Fruit fly (Drosophila melanogaster) whole organism, embryonic: ENCODE measurements around the gene DIP2.
A peak's percentile ranks its signal among the peaks of the same experiment; 100 is the strongest.

Experiments used
- ATbp ChIP-seq: fragments of 200-800 bp; sonication (Bioruptor generic); optimal IDR thresholded peaks from 2 replicates; lab custom pipeline; 2017; ENCODE audit warnings: missing biosample characterization, mild to moderate bottlenecking, missing genetic modification characterization, missing genetic modification reagents
- Adf1 ChIP-seq: fragments of 200-800 bp; sonication (Bioruptor generic); IDR thresholded peaks from 2 replicates; pipeline ENCODE4 v1.3.6; 2022; ENCODE audit warnings: missing biosample characterization, missing genetic modification characterization
- B-H1 ChIP-seq: fragments of 200-800 bp; sonication (Bioruptor generic); IDR thresholded peaks from 3 replicates; pipeline ENCODE4 v1.3.6; 2022; ENCODE audit warnings: missing biosample characterization, missing genetic modification characterization
- Bgb ChIP-seq: fragments of 200-800 bp; sonication (Bioruptor generic); IDR thresholded peaks from 2 replicates; pipeline ENCODE4 v1.3.6; 2022; ENCODE audit warnings: missing biosample characterization, missing genetic modification characterization; ENCODE audit not compliant: partially characterized antibody
- CG1024 ChIP-seq: fragments of 200-800 bp; sonication (Bioruptor generic); IDR thresholded peaks from 2 replicates; pipeline ENCODE4 v1.3.6; 2022; ENCODE audit warnings: missing biosample characterization, missing genetic modification characterization
- CG10267 ChIP-seq: fragments of 200-800 bp; sonication (Bioruptor generic); optimal IDR thresholded peaks from 2 replicates; lab custom pipeline; 2018; ENCODE audit warnings: missing biosample characterization, mild to moderate bottlenecking, missing genetic modification characterization, moderate library complexity
- CG10274 ChIP-seq: fragments of 200-800 bp; sonication (Bioruptor generic); optimal IDR thresholded peaks from 3 replicates; lab custom pipeline; 2017; ENCODE audit warnings: missing biosample characterization, mild to moderate bottlenecking, missing genetic modification characterization
- CG13775 ChIP-seq: fragments of 200-800 bp; sonication (Bioruptor generic); optimal IDR thresholded peaks from 3 replicates; lab custom pipeline; 2017; ENCODE audit warnings: missing biosample characterization, mild to moderate bottlenecking, missing genetic modification characterization
- CG14050 ChIP-seq: fragments of 200-800 bp; sonication (Bioruptor generic); IDR thresholded peaks from 3 replicates; pipeline ENCODE4 v1.3.6; 2022; ENCODE audit warnings: missing biosample characterization, missing genetic modification characterization
- CG15011 ChIP-seq: fragments of 200-800 bp; sonication (Bioruptor generic); optimal IDR thresholded peaks from 3 replicates; lab custom pipeline; 2018; ENCODE audit warnings: missing biosample characterization, mild to moderate bottlenecking, missing genetic modification characterization
- CG16779 ChIP-seq: fragments of 200-800 bp; sonication (Bioruptor generic); IDR thresholded peaks from 2 replicates; pipeline ENCODE4 v1.3.6; 2022; ENCODE audit warnings: missing biosample characterization, missing genetic modification characterization
- CG17361 ChIP-seq: fragments of 200-800 bp; sonication (Bioruptor generic); IDR thresholded peaks from 3 replicates; pipeline ENCODE4 v1.3.6; 2022; ENCODE audit warnings: missing biosample characterization, missing genetic modification characterization
- CG17802 ChIP-seq: fragments of 200-800 bp; sonication (Bioruptor generic); optimal IDR thresholded peaks from 2 replicates; lab custom pipeline; 2018; ENCODE audit warnings: missing biosample characterization, mild to moderate bottlenecking, missing genetic modification characterization, moderate library complexity
- CG32767 ChIP-seq: fragments of 200-800 bp; sonication (Bioruptor generic); IDR thresholded peaks from 2 replicates; pipeline ENCODE4 v1.3.6; 2022; ENCODE audit warnings: missing biosample characterization, missing genetic modification characterization
- CG4854 ChIP-seq: fragments of 200-800 bp; sonication (Bioruptor generic); optimal IDR thresholded peaks from 2 replicates; lab custom pipeline; 2016; ENCODE audit warnings: missing biosample characterization, missing genetic modification characterization, inconsistent platforms
- CG6175 ChIP-seq: fragments of 200-800 bp; sonication (Bioruptor generic); IDR thresholded peaks from 3 replicates; pipeline ENCODE4 v1.3.6; 2022; ENCODE audit warnings: missing biosample characterization, missing genetic modification characterization
- CG7786 ChIP-seq: fragments of 200-800 bp; sonication (Bioruptor generic); optimal IDR thresholded peaks from 2 replicates; lab custom pipeline; 2016; ENCODE audit warnings: missing biosample characterization, missing genetic modification characterization
- CG7987 ChIP-seq: fragments of 200-800 bp; sonication (Bioruptor generic); optimal IDR thresholded peaks from 2 replicates; lab custom pipeline; 2018; ENCODE audit warnings: missing biosample characterization, mild to moderate bottlenecking, missing genetic modification characterization, moderate library complexity
- CG8359 ChIP-seq: fragments of 200-800 bp; sonication (Bioruptor generic); optimal IDR thresholded peaks from 2 replicates; lab custom pipeline; 2017; ENCODE audit warnings: missing biosample characterization, mild to moderate bottlenecking, missing genetic modification characterization, borderline replicate concordance
- CG9437 ChIP-seq: fragments of 200-800 bp; sonication (Bioruptor generic); optimal IDR thresholded peaks from 2 replicates; lab custom pipeline; 2018; ENCODE audit warnings: missing biosample characterization, mild to moderate bottlenecking, missing genetic modification characterization
- CG9727 ChIP-seq: fragments of 200-800 bp; sonication (Bioruptor generic); optimal IDR thresholded peaks from 3 replicates; lab custom pipeline; 2017; ENCODE audit warnings: missing biosample characterization, mild to moderate bottlenecking, missing genetic modification characterization
- CG9932 ChIP-seq: fragments of 200-800 bp; sonication (Bioruptor generic); IDR thresholded peaks from 2 replicates; pipeline ENCODE4 v1.3.6; 2022; ENCODE audit warnings: missing biosample characterization, missing genetic modification characterization
- Chrac-16 ChIP-seq: fragments of 200-800 bp; sonication (Bioruptor generic); optimal IDR thresholded peaks from 3 replicates; lab custom pipeline; 2016; ENCODE audit warnings: missing biosample characterization, missing genetic modification characterization
- CoRest ChIP-seq: fragments of 200-800 bp; sonication (Bioruptor generic); optimal IDR thresholded peaks from 3 replicates; lab custom pipeline; 2018; ENCODE audit warnings: missing biosample characterization, mild to moderate bottlenecking, missing genetic modification characterization, moderate library complexity
- D19A ChIP-seq: fragments of 200-800 bp; optimal IDR thresholded peaks from 3 replicates; lab custom pipeline; 2019; ENCODE audit warnings: missing biosample characterization, mild to moderate bottlenecking, missing genetic modification characterization, moderate library complexity
- Elba2 ChIP-seq: fragments of 200-800 bp; sonication (Bioruptor generic); optimal IDR thresholded peaks from 3 replicates; lab custom pipeline; 2016; ENCODE audit warnings: missing biosample characterization, missing genetic modification characterization
- Fer3 ChIP-seq: fragments of 200-800 bp; sonication (Bioruptor generic); optimal IDR thresholded peaks from 2 replicates; lab custom pipeline; 2018; ENCODE audit warnings: missing biosample characterization, mild to moderate bottlenecking, missing genetic modification characterization, moderate library complexity
- Gsc ChIP-seq: fragments of 200-800 bp; sonication (Bioruptor generic); IDR thresholded peaks from 2 replicates; pipeline ENCODE4 v1.3.6; 2022; ENCODE audit warnings: missing biosample characterization, missing genetic modification characterization
- Gug ChIP-seq: fragments of 200-800 bp; sonication (Bioruptor generic); IDR thresholded peaks from 4 replicates; pipeline ENCODE4 v1.3.6; 2022; ENCODE audit warnings: missing biosample characterization, missing genetic modification characterization
- HmgZ ChIP-seq: fragments of 200-800 bp; sonication (Bioruptor generic); optimal IDR thresholded peaks from 2 replicates; lab custom pipeline; 2018; ENCODE audit warnings: missing biosample characterization, mild to moderate bottlenecking, missing genetic modification characterization
- Jarid2 ChIP-seq: fragments of 200-800 bp; sonication (Bioruptor generic); optimal IDR thresholded peaks from 3 replicates; lab custom pipeline; 2017; ENCODE audit warnings: mild to moderate bottlenecking, missing biosample characterization, missing genetic modification reagents, missing genetic modification characterization
- Mes4 ChIP-seq: fragments of 200-800 bp; sonication (Bioruptor generic); optimal IDR thresholded peaks from 2 replicates; lab custom pipeline; 2016; ENCODE audit warnings: missing biosample characterization, missing genetic modification characterization
- Pdp1 ChIP-seq, 2 experiments: fragments of 200-800 bp; sonication (Bioruptor generic); optimal IDR thresholded peaks; 3 replicates each; lab custom pipeline; 2016; ENCODE audit warnings: missing biosample characterization in 2 of 2, missing genetic modification characterization in 2 of 2, mild to moderate bottlenecking in 1 of 2, moderate library complexity in 1 of 2
- Poxn ChIP-seq: fragments of 200-800 bp; sonication (Bioruptor generic); IDR thresholded peaks from 2 replicates; pipeline ENCODE4 v1.3.6; 2022; ENCODE audit warnings: missing biosample characterization, missing genetic modification characterization
- Sry-β ChIP-seq: fragments of 200-800 bp; sonication (Bioruptor generic); optimal IDR thresholded peaks from 2 replicates; lab custom pipeline; 2018; ENCODE audit warnings: missing biosample characterization, mild to moderate bottlenecking, missing genetic modification characterization, moderate library complexity
- Xrp1 ChIP-seq: fragments of 200-800 bp; sonication (Bioruptor generic); IDR thresholded peaks from 2 replicates; pipeline ENCODE4 v1.3.6; 2022; ENCODE audit warnings: missing biosample characterization, missing genetic modification characterization
- ap ChIP-seq: fragments of 200-800 bp; sonication (Bioruptor generic); IDR thresholded peaks from 2 replicates; pipeline ENCODE4 v1.3.6; 2022; ENCODE audit warnings: missing biosample characterization, missing genetic modification characterization
- ase ChIP-seq: fragments of 200-800 bp; sonication (Bioruptor generic); IDR thresholded peaks from 3 replicates; pipeline ENCODE4 v1.3.6; 2022; ENCODE audit warnings: missing biosample characterization, missing genetic modification characterization
- croc ChIP-seq: fragments of 200-800 bp; sonication (Bioruptor generic); conservative IDR thresholded peaks from 3 replicates; pipeline ENCODE4 v1.3.6; 2022; ENCODE audit warnings: missing biosample characterization, missing genetic modification characterization
- dan ChIP-seq: fragments of 200-800 bp; sonication (Bioruptor generic); IDR thresholded peaks from 2 replicates; pipeline ENCODE4 v1.3.6; 2022; ENCODE audit warnings: missing biosample characterization, missing genetic modification characterization
- esg ChIP-seq: fragments of 200-800 bp; sonication (Bioruptor generic); conservative IDR thresholded peaks from 2 replicates; pipeline ENCODE4 v1.3.6; 2022; ENCODE audit warnings: missing biosample characterization, missing genetic modification characterization
- ftz-f1 ChIP-seq: fragments of 200-800 bp; sonication (Bioruptor generic); optimal IDR thresholded peaks from 2 replicates; lab custom pipeline; 2016; ENCODE audit warnings: missing biosample characterization, missing genetic modification characterization
- gfzf ChIP-seq: fragments of 200-800 bp; sonication (Bioruptor generic); optimal IDR thresholded peaks from 2 replicates; lab custom pipeline; 2016; ENCODE audit warnings: missing biosample characterization, mild to moderate bottlenecking, missing genetic modification characterization, moderate library complexity
- jigr1 ChIP-seq: fragments of 200-800 bp; sonication (Bioruptor generic); IDR thresholded peaks from 3 replicates; pipeline ENCODE4 v1.3.6; 2022; ENCODE audit warnings: missing biosample characterization, missing genetic modification characterization
- lbe ChIP-seq: fragments of 200-800 bp; sonication (Bioruptor generic); optimal IDR thresholded peaks from 2 replicates; lab custom pipeline; 2016; ENCODE audit warnings: missing biosample characterization, mild to moderate bottlenecking, missing genetic modification characterization
- pb ChIP-seq: fragments of 200-800 bp; sonication (Bioruptor generic); optimal IDR thresholded peaks from 3 replicates; lab custom pipeline; 2016; ENCODE audit warnings: missing biosample characterization, missing genetic modification characterization
- sc ChIP-seq, 3 experiments: fragments of >200 bp in 2 of 3; fragments of 200-800 bp in 1 of 3; sonication (Bioruptor generic) in 1 of 3; optimal IDR thresholded peaks; 2 replicates in 2 of 3; 3 replicates in 1 of 3; lab custom pipeline; 2017; ENCODE audit warnings: mild to moderate bottlenecking in 1 of 3, missing biosample characterization in 1 of 3, missing genetic modification characterization in 1 of 3, missing genetic modification reagents in 1 of 3
- shn ChIP-seq: fragments of 200-800 bp; sonication (Bioruptor generic); optimal IDR thresholded peaks from 3 replicates; lab custom pipeline; 2016; ENCODE audit warnings: missing biosample characterization, missing genetic modification characterization
- slou ChIP-seq: fragments of 200-800 bp; sonication (Bioruptor generic); optimal IDR thresholded peaks from 3 replicates; lab custom pipeline; 2016; ENCODE audit warnings: missing biosample characterization, missing genetic modification characterization
- sug ChIP-seq: fragments of 200-800 bp; optimal IDR thresholded peaks from 2 replicates; lab custom pipeline; 2019; ENCODE audit warnings: missing biosample characterization, mild to moderate bottlenecking, missing genetic modification characterization, moderate library complexity

DIP2 gene

DNA sequence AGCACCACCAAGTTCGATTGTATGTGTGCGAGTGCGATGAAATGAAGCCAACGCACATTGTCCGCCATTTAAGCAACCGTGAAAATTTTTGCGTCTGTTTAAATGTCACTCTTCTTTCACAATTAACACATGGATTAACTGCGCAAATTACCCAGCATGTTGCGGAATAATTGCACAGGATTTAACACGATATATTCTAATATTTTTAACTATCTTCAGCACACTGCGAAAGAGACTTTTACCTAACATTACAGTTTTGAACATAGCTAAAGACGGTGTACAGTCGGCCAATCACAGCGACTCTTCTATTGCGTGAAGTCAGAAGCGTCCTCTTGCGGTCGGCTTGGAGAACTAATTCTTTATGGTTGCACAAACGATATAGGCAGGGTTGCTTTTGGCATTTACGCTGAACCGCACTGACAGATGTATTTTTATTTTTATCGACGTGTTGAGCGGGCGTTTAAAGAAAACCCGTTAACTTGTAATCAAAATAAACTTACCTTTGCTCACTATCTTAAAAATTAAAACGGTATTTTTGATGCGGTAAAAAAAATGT is 11.0 kb downstream of the DIP2 start (continued):
- TF ChIP-seq ap (no peak), CG7987 (GFP tag; lab: Kevin White, UChicago) (peak; percentile 83), gfzf (GFP tag; lab: Kevin White, UChicago) (peak; percentile 49), Adf1 (peak; percentile 35; the same call in 1 of the 2 replicates), CG15011 (GFP tag; lab: Kevin White, UChicago) (no peak), Jarid2 (GFP tag; lab: Kevin White, UChicago) (no peak), CG6175 (no peak), Bgb (GFP tag; lab: Robert Waterston, UW) (peak; percentile 75), CG8359 (GFP tag; lab: Kevin White, UChicago) (no peak), HmgZ (tag; lab: Kevin White, UChicago) (peak; percentile 87), esg (GFP tag; lab: Robert Waterston, UW) (no peak), CG9932 (GFP tag; lab: Robert Waterston, UW) (no peak), Fer3 (tag; lab: Kevin White, UChicago) (no peak), Chrac-16 (GFP tag; lab: Kevin White, UChicago) (peak; percentile 27), CG4854 (GFP tag; lab: Kevin White, UChicago) (peak; percentile 49), Elba2 (GFP tag; lab: Kevin White, UChicago) (no peak), CoRest (tag; lab: Kevin White, UChicago) (no peak), sug (tag; lab: Kevin White, UChicago) (no peak), dan (no peak), CG16779 (GFP tag; lab: Robert Waterston, UW) (no peak), Poxn (GFP tag; lab: Robert Waterston, UW) (no peak), Pdp1 (GFP tag; optimal IDR thresholded peaks at IDR 0.05; lab: Kevin White, UChicago) (peak; percentile 29 to 88), Sry-β (GFP tag; lab: Kevin White, UChicago) (no peak), CG10267 (peak; percentile 64), lbe (GFP tag; lab: Kevin White, UChicago) (peak; percentile 38), Mes4 (GFP tag; lab: Kevin White, UChicago) (peak; percentile 49), pb (GFP tag; lab: Kevin White, UChicago) (peak; percentile 36), slou (GFP tag; lab: Kevin White, UChicago) (no peak), B-H1 (GFP tag; lab: Robert Waterston, UW) (no peak), sc (optimal IDR thresholded peaks at IDR 0.05; lab: Kevin White, UChicago) (no peak), sc (GFP tag; optimal IDR thresholded peaks at IDR 0.05; lab: Kevin White, UChicago) (peak; percentile 25), CG1024 (GFP tag; lab: Robert Waterston, UW) (no peak), D19A (no peak), CG10274 (GFP tag; lab: Kevin White, UChicago) (no peak), CG32767 (GFP tag; lab: Robert Waterston, UW) (peak; percentile 33; the same call in 1 of the 2 replicates), ATbp (GFP tag; lab: Kevin White, UChicago) (no peak), Gug (GFP tag; lab: Robert Waterston, UW) (no peak), croc (GFP tag; lab: Robert Waterston, UW) (no peak), ase (GFP tag; lab: Robert Waterston, UW) (peak; percentile 61; the same call in 1 of the 3 replicates), CG17361 (GFP tag; lab: Robert Waterston, UW) (no peak; the same call in 2 of the 3 replicates), CG14050 (GFP tag; lab: Robert Waterston, UW) (no peak; the same call in 2 of the 3 replicates), CG17802 (tag; lab: Kevin White, UChicago) (peak; percentile 42), jigr1 (GFP tag; lab: Robert Waterston, UW) (no peak), ftz-f1 (peak; percentile 46), CG9727 (peak; percentile 35), CG7786 (peak; percentile 21), CG9437 (GFP tag; lab: Kevin White, UChicago) (peak; percentile 58), CG13775 (GFP tag; lab: Kevin White, UChicago) (peak; percentile 54), shn (GFP tag; lab: Kevin White, UChicago) (peak; percentile 11), Xrp1 (GFP tag; lab: Robert Waterston, UW) (0 out of 2 replicates have a peak, but pooled peaks have one; percentile 14), Gsc (no peak)
